Worm (Caenorhabditis elegans) whole organism, L4 larva: Measurements from ENCODE around the gene C16A11.2.

Source experiments
- F26F4.8 ChIP-seq: fragments of 200-800 bp; sonication (Bioruptor generic); conservative IDR thresholded peaks from 2 replicates; pipeline ENCODE4 v1.3.6; 2022; ENCODE audit warnings: missing genetic modification characterization, missing compliant biosample characterization
- aly-2 ChIP-seq: sonication (generic microtip); optimal IDR thresholded peaks from 2 replicates; lab custom pipeline; 2018; ENCODE audit warnings: missing biosample characterization, missing genetic modification characterization
- ceh-28 ChIP-seq: fragments of 150-350 bp; optimal IDR thresholded peaks from 2 replicates; lab custom pipeline; 2014; ENCODE audit warnings: missing biosample characterization, missing genetic modification reagents, missing genetic modification characterization
- ceh-62 ChIP-seq: sonication (generic microtip); optimal IDR thresholded peaks from 2 replicates; lab custom pipeline; 2017; ENCODE audit warnings: missing biosample characterization, missing genetic modification characterization
- lin-29 ChIP-seq: fragments of 200-800 bp; sonication (Bioruptor generic); IDR thresholded peaks from 2 replicates; pipeline ENCODE4 v1.3.6; 2022; ENCODE audit warnings: missing genetic modification reagents, missing genetic modification characterization, missing compliant biosample characterization
- nhr-11 ChIP-seq: fragments of 150-350 bp; optimal IDR thresholded peaks from 2 replicates; lab custom pipeline; 2014; ENCODE audit warnings: missing biosample characterization, missing genetic modification characterization
- nhr-25 ChIP-seq: sonication (generic microtip); optimal IDR thresholded peaks from 2 replicates; lab custom pipeline; 2017; ENCODE audit warnings: missing genetic modification characterization, mild to moderate bottlenecking, missing compliant biosample characterization, antibody characterized with exemption, moderate library complexity, borderline replicate concordance; ENCODE audit not compliant: insufficient read depth
- nhr-41 ChIP-seq: fragments of 200-800 bp; sonication (Bioruptor generic); IDR thresholded peaks from 2 replicates; pipeline ENCODE4 v1.3.6; 2022; ENCODE audit warnings: missing genetic modification reagents, missing genetic modification characterization, missing compliant biosample characterization
- pqm-1 ChIP-seq: sonication (generic microtip); optimal IDR thresholded peaks from 2 replicates; lab custom pipeline; 2017; ENCODE audit warnings: missing biosample characterization, missing genetic modification characterization
- snpc-4 ChIP-seq: fragments of 150-350 bp; optimal IDR thresholded peaks from 2 replicates; lab custom pipeline; 2014; ENCODE audit warnings: missing biosample characterization, missing genetic modification characterization
- unc-39 ChIP-seq: sonication (generic microtip); optimal IDR thresholded peaks from 2 replicates; lab custom pipeline; 2017; ENCODE audit warnings: missing biosample characterization, missing genetic modification characterization

ce11 chrII:4219062-4219461 lies 18.9 kb upstream of the C16A11.2 start, which contains the start of gene F31D5.1:
- no peak for TF ChIP-seq aly-2 (tag; lab: Kevin White, UChicago)
- TF ChIP-seq F26F4.8 (GFP tag; lab: Robert Waterston, UW), result no peak
- no peak for TF ChIP-seq pqm-1 (tag; lab: Kevin White, UChicago)
- TF ChIP-seq ceh-62 (tag; lab: Kevin White, UChicago), result no peak
- no peak for TF ChIP-seq lin-29 (GFP tag; lab: Robert Waterston, UW)
- no peak for TF ChIP-seq nhr-25 (tag; lab: Kevin White, UChicago)
- no peak for TF ChIP-seq ceh-28 (tag; lab: Kevin White, UChicago)
- TF ChIP-seq nhr-11 (tag; lab: Kevin White, UChicago), result no peak
- TF ChIP-seq unc-39, result no peak
- no peak for TF ChIP-seq snpc-4 (tag; lab: Kevin White, UChicago)
- no peak for TF ChIP-seq nhr-41 (GFP tag; lab: Robert Waterston, UW)
